Worm (Caenorhabditis elegans) whole organism, late embryonic: ENCODE measurements around the gene fars-3.

ENCODE experiments used
- F13H6.1 ChIP-seq: sonication (generic microtip); optimal IDR thresholded peaks from 2 replicates; lab custom pipeline; 2016; ENCODE audit warnings: missing genetic modification characterization, missing compliant biosample characterization
- K09A11.1 ChIP-seq: sonication (generic microtip); optimal IDR thresholded peaks from 2 replicates; lab custom pipeline; 2017; ENCODE audit warnings: antibody characterized with exemption, mild to moderate bottlenecking, missing genetic modification characterization, missing compliant biosample characterization; ENCODE audit not compliant: insufficient read depth
- T23F11.4 ChIP-seq: fragments of 200-800 bp; sonication (Bioruptor generic); optimal IDR thresholded peaks from 2 replicates; lab custom pipeline; 2018; ENCODE audit warnings: mild to moderate bottlenecking, missing genetic modification characterization, missing compliant biosample characterization
- ahr-1 ChIP-seq: sonication (generic microtip); optimal IDR thresholded peaks from 2 replicates; lab custom pipeline; 2016; ENCODE audit warnings: missing genetic modification characterization, missing compliant biosample characterization
- ceh-14 ChIP-seq: sonication (generic microtip); optimal IDR thresholded peaks from 2 replicates; lab custom pipeline; 2016; ENCODE audit warnings: missing genotype, missing genetic modification characterization, missing compliant biosample characterization
- ceh-19 ChIP-seq: fragments of 200-800 bp; sonication (Bioruptor generic); optimal IDR thresholded peaks from 2 replicates; lab custom pipeline; 2018; ENCODE audit warnings: mild to moderate bottlenecking, missing genetic modification characterization, missing compliant biosample characterization
- ceh-2 ChIP-seq: sonication (generic microtip); optimal IDR thresholded peaks from 2 replicates; lab custom pipeline; 2016; ENCODE audit warnings: missing genotype, missing genetic modification characterization, missing compliant biosample characterization
- ceh-22 ChIP-seq: sonication (generic microtip); optimal IDR thresholded peaks from 2 replicates; lab custom pipeline; 2017; ENCODE audit warnings: missing biosample characterization, missing genetic modification characterization
- ceh-30 ChIP-seq: fragments of 150-350 bp; optimal IDR thresholded peaks from 2 replicates; lab custom pipeline; 2014; ENCODE audit warnings: missing biosample characterization, missing genetic modification characterization
- ceh-34 ChIP-seq: sonication (generic microtip); optimal IDR thresholded peaks from 2 replicates; lab custom pipeline; 2016; ENCODE audit warnings: mild to moderate bottlenecking, missing genetic modification characterization, missing compliant biosample characterization
- ceh-45 ChIP-seq: fragments of 200-800 bp; sonication (Bioruptor generic); IDR thresholded peaks from 2 replicates; pipeline ENCODE4 v1.3.6; 2022; ENCODE audit warnings: missing genetic modification reagents, missing genetic modification characterization, missing compliant biosample characterization
- che-1 ChIP-seq: sonication (generic microtip); optimal IDR thresholded peaks from 2 replicates; lab custom pipeline; 2016; ENCODE audit warnings: mild to moderate bottlenecking, missing genetic modification characterization, missing compliant biosample characterization
- dmd-4 ChIP-seq: sonication (generic microtip); optimal IDR thresholded peaks from 2 replicates; lab custom pipeline; 2016; ENCODE audit warnings: borderline replicate concordance, missing genetic modification characterization, missing compliant biosample characterization
- dve-1 ChIP-seq: sonication (generic microtip); optimal IDR thresholded peaks from 2 replicates; lab custom pipeline; 2017; ENCODE audit warnings: antibody characterized with exemption, mild to moderate bottlenecking, missing genetic modification characterization, missing compliant biosample characterization
- elt-2 ChIP-seq: sonication (generic microtip); optimal IDR thresholded peaks from 2 replicates; lab custom pipeline; 2016; ENCODE audit warnings: missing genetic modification reagents, missing genetic modification characterization, missing compliant biosample characterization
- ets-4 ChIP-seq: sonication (generic microtip); optimal IDR thresholded peaks from 2 replicates; lab custom pipeline; 2016; ENCODE audit warnings: missing genetic modification characterization, missing compliant biosample characterization
- fkh-10 ChIP-seq: fragments of 150-350 bp; optimal IDR thresholded peaks from 2 replicates; lab custom pipeline; 2014; ENCODE audit warnings: missing biosample characterization, missing genetic modification reagents, missing genetic modification characterization
- fkh-6 ChIP-seq: sonication (generic microtip); optimal IDR thresholded peaks from 2 replicates; lab custom pipeline; 2016; ENCODE audit warnings: missing genetic modification characterization, missing compliant biosample characterization
- hlh-15 ChIP-seq: sonication (generic microtip); optimal IDR thresholded peaks from 2 replicates; lab custom pipeline; 2016; ENCODE audit warnings: missing genetic modification characterization, missing compliant biosample characterization
- hlh-6 ChIP-seq: sonication (generic microtip); optimal IDR thresholded peaks from 2 replicates; lab custom pipeline; 2016; ENCODE audit warnings: missing genotype, missing genetic modification characterization, missing compliant biosample characterization
- hlh-8 ChIP-seq: sonication (generic microtip); optimal IDR thresholded peaks from 2 replicates; lab custom pipeline; 2016; ENCODE audit warnings: missing genotype, missing genetic modification characterization, missing compliant biosample characterization
- mec-3 ChIP-seq: sonication (generic microtip); optimal IDR thresholded peaks from 2 replicates; lab custom pipeline; 2016; ENCODE audit warnings: borderline replicate concordance, missing genetic modification characterization, missing compliant biosample characterization
- nfya-1 ChIP-seq: sonication (generic microtip); optimal IDR thresholded peaks from 2 replicates; lab custom pipeline; 2017; ENCODE audit warnings: missing genetic modification characterization, mild to moderate bottlenecking, missing compliant biosample characterization, antibody characterized with exemption, moderate library complexity
- nhr-11 ChIP-seq: fragments of 150-350 bp; optimal IDR thresholded peaks from 2 replicates; lab custom pipeline; 2014; ENCODE audit warnings: missing biosample characterization, missing genetic modification characterization
- nhr-232 ChIP-seq: sonication (generic microtip); optimal IDR thresholded peaks from 2 replicates; lab custom pipeline; 2016; ENCODE audit warnings: missing genetic modification characterization, missing compliant biosample characterization
- npax-4 ChIP-seq: sonication (generic microtip); optimal IDR thresholded peaks from 2 replicates; lab custom pipeline; 2016; ENCODE audit warnings: missing genetic modification characterization, missing compliant biosample characterization
- odd-2 ChIP-seq: sonication (generic microtip); optimal IDR thresholded peaks from 2 replicates; lab custom pipeline; 2017; ENCODE audit warnings: antibody characterized with exemption, mild to moderate bottlenecking, missing genetic modification characterization, missing compliant biosample characterization
- pag-3 ChIP-seq: sonication (generic microtip); optimal IDR thresholded peaks from 2 replicates; lab custom pipeline; 2016; ENCODE audit warnings: missing compliant biosample characterization, missing genetic modification characterization, borderline replicate concordance
- pat-9 ChIP-seq: fragments of 200-800 bp; sonication (Bioruptor generic); optimal IDR thresholded peaks from 2 replicates; lab custom pipeline; 2018; ENCODE audit warnings: mild to moderate bottlenecking, missing genetic modification characterization, moderate library complexity, missing compliant biosample characterization
- pax-1 ChIP-seq: fragments of 150-350 bp; optimal IDR thresholded peaks from 2 replicates; lab custom pipeline; 2014; ENCODE audit warnings: missing biosample characterization, missing genetic modification characterization
- pha-2 ChIP-seq: sonication (generic microtip); optimal IDR thresholded peaks from 2 replicates; lab custom pipeline; 2017; ENCODE audit warnings: mild to moderate bottlenecking, missing genetic modification characterization, missing compliant biosample characterization
- ref-2 ChIP-seq: sonication (generic microtip); optimal IDR thresholded peaks from 2 replicates; lab custom pipeline; 2016; ENCODE audit warnings: missing genetic modification characterization, missing compliant biosample characterization
- rnt-1 ChIP-seq: sonication (generic microtip); optimal IDR thresholded peaks from 2 replicates; lab custom pipeline; 2016; ENCODE audit warnings: missing genetic modification characterization, missing compliant biosample characterization
- sdc-2 ChIP-seq: sonication (generic microtip); optimal IDR thresholded peaks from 2 replicates; lab custom pipeline; 2016; ENCODE audit warnings: missing genotype, missing genetic modification characterization, missing compliant biosample characterization
- sox-4 ChIP-seq: sonication (generic microtip); optimal IDR thresholded peaks from 2 replicates; lab custom pipeline; 2017; ENCODE audit warnings: mild to moderate bottlenecking, missing genetic modification characterization, inconsistent platforms, missing compliant biosample characterization
- tbx-2 ChIP-seq: sonication (generic microtip); optimal IDR thresholded peaks from 2 replicates; lab custom pipeline; 2016; ENCODE audit warnings: missing genetic modification characterization, missing compliant biosample characterization
- ztf-16 ChIP-seq: sonication (generic microtip); optimal IDR thresholded peaks from 2 replicates; lab custom pipeline; 2017; ENCODE audit warnings: missing genetic modification characterization, missing compliant biosample characterization

The fars-3 gene

DNA sequence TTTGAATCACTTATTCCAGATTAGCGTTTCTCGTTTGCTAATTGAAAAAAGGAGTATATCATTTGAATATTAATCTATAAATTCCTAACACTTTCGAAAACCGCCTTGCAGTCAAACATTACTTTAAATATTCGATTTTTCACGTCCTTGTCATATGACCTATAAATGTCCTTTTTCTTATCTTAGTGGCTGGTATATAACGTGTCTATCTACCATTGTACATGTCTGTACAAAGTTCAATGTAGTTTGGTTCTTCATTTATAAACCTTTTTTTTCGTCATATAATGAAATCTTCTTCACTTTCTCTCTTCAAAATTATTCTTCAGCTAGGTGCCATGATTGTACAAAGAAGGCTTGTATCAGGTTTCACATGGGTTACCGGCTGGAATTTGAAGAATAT is 21.0 kb downstream of the fars-3 start, which contains the start of gene gbh-2:
Gene gbh-2 (plus strand): TSS at position 277 of the 400 bp plus-strand sequence.
- TF ChIP-seq ahr-1 (tag; lab: Kevin White, UChicago) (no peak), ceh-30 (tag; lab: Kevin White, UChicago) (no peak), elt-2 (tag; lab: Kevin White, UChicago) (peak; percentile 36), ztf-16 (tag; lab: Kevin White, UChicago) (no peak), ets-4 (tag; lab: Kevin White, UChicago) (no peak), nhr-11 (tag; lab: Kevin White, UChicago) (no peak), ceh-34 (tag; lab: Kevin White, UChicago) (no peak), nhr-232 (tag; lab: Kevin White, UChicago) (no peak)

DNA sequence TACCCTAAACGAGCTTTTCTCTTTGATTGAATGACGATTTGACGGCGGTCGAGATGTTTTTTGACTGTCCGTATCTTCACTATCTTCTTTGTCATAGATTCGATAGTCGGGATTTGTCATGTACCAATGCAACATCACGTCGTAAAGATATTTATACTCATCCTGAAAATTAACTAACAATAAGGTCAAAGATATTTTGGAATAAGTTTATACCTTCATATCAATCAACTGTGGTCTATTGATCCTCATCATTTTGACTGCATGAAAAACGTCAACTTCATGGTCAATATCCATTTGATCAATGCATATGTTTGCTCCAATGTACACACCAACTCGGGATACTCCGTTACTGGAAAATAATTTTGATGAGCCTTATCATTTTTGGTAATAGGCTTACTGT is 23.5 kb downstream of the fars-3 start:
- no peak for TF ChIP-seq pat-9 (tag; lab: Kevin White, UChicago)
- no peak for TF ChIP-seq F13H6.1 (tag; lab: Kevin White, UChicago)
- no peak for TF ChIP-seq mec-3 (tag; lab: Kevin White, UChicago)
- no peak for TF ChIP-seq ets-4 (tag; lab: Kevin White, UChicago)
- no peak for TF ChIP-seq pax-1 (tag; lab: Kevin White, UChicago)
- TF ChIP-seq K09A11.1 = no peak
- TF ChIP-seq ceh-14 (tag; lab: Kevin White, UChicago) = no peak
- TF ChIP-seq, all 69 proteins: peak for 0

DNA sequence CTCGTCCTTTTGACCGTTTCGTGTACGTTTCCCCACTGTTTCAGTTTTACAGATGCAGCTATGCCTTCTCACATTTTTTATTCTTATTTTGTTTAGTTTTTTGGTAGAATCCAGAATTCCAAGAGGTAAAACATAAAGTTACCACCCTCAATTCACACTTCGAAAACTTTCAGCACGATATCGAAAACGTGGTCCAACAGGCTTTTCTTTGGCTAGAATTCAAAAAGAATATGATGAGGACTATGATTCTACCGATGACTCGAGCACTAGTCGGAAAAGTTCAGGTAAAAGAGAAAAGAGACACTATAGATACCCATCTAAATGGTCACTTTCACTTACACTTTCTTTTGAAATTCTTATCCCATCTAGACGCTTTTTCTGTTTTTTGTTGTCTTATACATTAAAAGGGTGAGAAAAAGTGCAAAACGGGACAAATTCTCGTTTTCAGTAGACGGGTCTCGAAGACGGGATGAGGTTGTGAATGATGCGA is 29.6 kb downstream of the fars-3 start, which contains the start of gene M05D6.9:
Gene M05D6.9 (plus strand): TSS at position 51 of the 490 bp plus-strand sequence.
- no peak for TF ChIP-seq sdc-2 (tag; lab: Kevin White, UChicago)
- no peak for TF ChIP-seq rnt-1 (tag; lab: Kevin White, UChicago)
- TF ChIP-seq mec-3 (tag; lab: Kevin White, UChicago) = no peak
- no peak for TF ChIP-seq pha-2 (tag; lab: Kevin White, UChicago)
- TF ChIP-seq dve-1 (tag; lab: Kevin White, UChicago) = no peak
- TF ChIP-seq ceh-2 (tag; lab: Kevin White, UChicago) = no peak
- no peak for TF ChIP-seq ceh-22 (tag; lab: Kevin White, UChicago)
- TF ChIP-seq hlh-6 = no peak
- no peak for TF ChIP-seq K09A11.1
- TF ChIP-seq pat-9 (tag; lab: Kevin White, UChicago) = no peak
- no peak for TF ChIP-seq sox-4
- TF ChIP-seq ets-4 (tag; lab: Kevin White, UChicago) = no peak
- no peak for TF ChIP-seq T23F11.4 (GFP tag; lab: Kevin White, UChicago)
- no peak for TF ChIP-seq ref-2 (tag; lab: Kevin White, UChicago)
- no peak for TF ChIP-seq nfya-1 (tag; lab: Kevin White, UChicago)

DNA sequence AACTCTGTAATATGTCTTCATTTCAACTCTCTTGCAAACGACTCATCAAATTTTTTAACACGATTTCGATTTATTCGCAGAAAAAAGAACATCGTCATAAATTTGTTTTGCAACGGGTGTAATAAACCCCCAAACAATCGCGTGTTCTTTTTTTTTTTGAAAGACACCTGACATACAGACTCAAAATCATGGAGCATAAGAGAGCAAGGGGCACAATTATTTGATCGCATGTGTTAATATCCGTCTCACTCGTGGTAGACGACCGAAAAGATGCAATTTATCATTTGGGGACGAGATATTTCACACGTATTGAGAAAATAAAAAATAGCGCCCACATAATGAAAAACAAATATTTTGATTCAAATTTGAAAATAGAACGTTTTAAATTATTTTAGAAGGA is 31.5 kb downstream of the fars-3 start:
- TF ChIP-seq hlh-8 = no peak
- TF ChIP-seq ceh-45 (GFP tag; lab: Robert Waterston, UW) = no peak
- no peak for TF ChIP-seq ceh-19 (GFP tag; lab: Kevin White, UChicago)
- TF ChIP-seq ahr-1 (tag; lab: Kevin White, UChicago) = no peak
- TF ChIP-seq tbx-2 (tag; lab: Kevin White, UChicago) = no peak
- TF ChIP-seq sdc-2 (tag; lab: Kevin White, UChicago) = no peak
- TF ChIP-seq sox-4 = no peak
- no peak for TF ChIP-seq dmd-4 (tag; lab: Kevin White, UChicago)
- TF ChIP-seq npax-4 = no peak
- no peak for TF ChIP-seq ztf-16 (tag; lab: Kevin White, UChicago)
- TF ChIP-seq hlh-15 (tag; lab: Kevin White, UChicago) = no peak
- no peak for TF ChIP-seq fkh-10 (GFP tag; lab: Kevin White, UChicago)
- TF ChIP-seq che-1 (tag; lab: Kevin White, UChicago) = no peak
- TF ChIP-seq odd-2 = no peak
- no peak for TF ChIP-seq fkh-6 (tag; lab: Kevin White, UChicago)
- no peak for TF ChIP-seq pat-9 (tag; lab: Kevin White, UChicago)
- TF ChIP-seq ceh-30 (tag; lab: Kevin White, UChicago) = no peak
- TF ChIP-seq pag-3 (tag; lab: Kevin White, UChicago) = no peak
